Fruit fly (Drosophila melanogaster): ENCODE measurements around the gene Lgr1.
A peak's percentile ranks its signal among the peaks of the same experiment; 100 is the strongest.

Gene Lgr1

DNA sequence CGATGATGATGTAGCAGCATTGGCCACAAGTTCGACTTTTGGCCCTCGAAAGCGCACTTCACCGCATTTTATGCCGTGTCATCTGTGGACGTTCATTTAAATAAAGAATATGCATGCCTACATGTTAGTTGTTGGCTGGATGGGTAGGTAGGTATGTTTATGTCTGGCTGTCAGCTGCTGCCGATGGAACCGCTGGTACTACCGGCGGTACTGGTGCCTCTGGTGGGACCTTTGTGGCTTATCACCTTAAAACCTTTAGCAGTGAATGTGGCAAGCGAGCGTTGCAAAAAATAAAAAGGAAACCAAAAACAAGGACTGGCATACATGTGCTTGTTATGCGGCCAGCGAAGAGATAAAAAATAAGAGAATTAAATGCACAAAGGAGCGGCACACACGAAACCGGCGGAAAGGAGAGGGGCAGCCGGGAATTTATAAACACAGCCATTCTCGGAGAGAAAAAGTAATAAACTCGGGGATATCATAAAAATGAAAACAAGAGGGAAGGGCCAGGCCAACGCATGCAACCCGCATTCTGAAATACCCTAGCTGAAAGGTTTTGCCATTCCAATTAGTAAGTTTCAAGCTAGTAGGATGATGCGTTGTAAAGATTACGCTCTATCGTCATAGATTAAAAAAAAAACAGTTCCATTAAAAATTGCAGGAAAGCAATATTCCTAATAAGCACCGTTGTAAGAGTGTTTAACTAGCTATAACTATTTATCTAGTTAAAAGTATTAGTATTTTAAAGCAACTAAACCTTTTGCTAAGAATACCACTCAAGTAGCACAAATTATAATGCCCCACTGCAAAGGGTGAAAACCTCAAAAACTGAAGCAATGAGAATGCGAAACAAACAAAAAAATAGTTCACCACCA lies 23.4 kb upstream of the Lgr1 start (continued):
- TF ChIP-seq salr (GFP tag; optimal IDR thresholded peaks at IDR 0.05) = peak; percentile 68 to 69
- peak; percentile 55 for TF ChIP-seq topi (GFP tag; optimal IDR thresholded peaks at IDR 0.05)
- TF ChIP-seq dac (GFP tag; optimal IDR thresholded peaks at IDR 0.05) = no peak
- no peak for TF ChIP-seq fkh (GFP tag; optimal IDR thresholded peaks at IDR 0.05)
- TF ChIP-seq CG16779 (tag; optimal IDR thresholded peaks at IDR 0.05) = peak; percentile 34
- peak; percentile 77 for TF ChIP-seq spab (GFP tag; optimal IDR thresholded peaks at IDR 0.05)
- TF ChIP-seq Eip78C (GFP tag) = peak; percentile 95
- no peak for TF ChIP-seq Gug (GFP tag; IDR thresholded peaks at IDR 0.05)
- TF ChIP-seq CG1621 (tag; optimal IDR thresholded peaks at IDR 0.05) = peak; percentile 77
- TF ChIP-seq OdsH (GFP tag; optimal IDR thresholded peaks at IDR 0.05) = peak; percentile 86
- peak; percentile 76 for TF ChIP-seq esn (GFP tag; optimal IDR thresholded peaks at IDR 0.05)
- peak; percentile 91 for TF ChIP-seq fd59A (GFP tag; optimal IDR thresholded peaks at IDR 0.05)
- peak; percentile 49 for TF ChIP-seq CG3919 (GFP tag; optimal IDR thresholded peaks at IDR 0.05)

dm6 chr3R:17703024-17703690 lies 22.4 kb upstream of the Lgr1 start:
- TF ChIP-seq fkh (GFP tag; optimal IDR thresholded peaks at IDR 0.05) (no peak), CG7368 (GFP tag; optimal IDR thresholded peaks at IDR 0.05) (peak; percentile 95), CG16779 (tag; optimal IDR thresholded peaks at IDR 0.05) (peak; percentile 89), Sox15 (GFP tag; optimal IDR thresholded peaks at IDR 0.05) (peak; percentile 93), fd85E (GFP tag; optimal IDR thresholded peaks at IDR 0.05) (peak; percentile 79), net (GFP tag; optimal IDR thresholded peaks at IDR 0.05) (peak; percentile 97), salr (GFP tag; optimal IDR thresholded peaks at IDR 0.05) (peak; percentile 78 to 98), esn (GFP tag; optimal IDR thresholded peaks at IDR 0.05) (peak; percentile 96), lz (GFP tag; optimal IDR thresholded peaks at IDR 0.05) (peak; percentile 95), dsx (GFP tag; optimal IDR thresholded peaks at IDR 0.05; ENCODE audit: poor library complexity, severe bottlenecking) (peak; percentile 94), svp (GFP tag) (peak; percentile 96), CG9139 (GFP tag; optimal IDR thresholded peaks at IDR 0.05) (peak; percentile 87), topi (GFP tag; optimal IDR thresholded peaks at IDR 0.05) (peak; percentile 96), acj6 (GFP tag; optimal IDR thresholded peaks at IDR 0.05) (peak; percentile 96), spab (GFP tag; optimal IDR thresholded peaks at IDR 0.05) (peak; percentile 94), CG3032 (tag; optimal IDR thresholded peaks at IDR 0.05) (peak; percentile 90), CG8632 (GFP tag; optimal IDR thresholded peaks at IDR 0.05) (peak; percentile 94), CG6163 (GFP tag; IDR thresholded peaks at IDR 0.05) (peak; percentile 91), CG32006 (GFP tag; optimal IDR thresholded peaks at IDR 0.05) (peak; percentile 98), achi (GFP tag; optimal IDR thresholded peaks at IDR 0.05) (peak; percentile 95), CG3919 (GFP tag; optimal IDR thresholded peaks at IDR 0.05) (peak; percentile 98), Gug (GFP tag; IDR thresholded peaks at IDR 0.05) (peak; percentile 94), CG4318 (GFP tag; optimal IDR thresholded peaks at IDR 0.05) (peak; percentile 94), CG10631 (GFP tag; optimal IDR thresholded peaks at IDR 0.05) (peak; percentile 96), Smox (GFP tag; optimal IDR thresholded peaks at IDR 0.05) (peak; percentile 94), CG6854 (GFP tag; optimal IDR thresholded peaks at IDR 0.05) (peak; percentile 22), CG11902 (GFP tag; optimal IDR thresholded peaks at IDR 0.05) (peak; percentile 94), fd59A (GFP tag; optimal IDR thresholded peaks at IDR 0.05) (peak; percentile 91), CG34406 (GFP tag; optimal IDR thresholded peaks at IDR 0.05) (peak; percentile 94), Eip78C (GFP tag) (peak; percentile 99), Hr39 (GFP tag; optimal IDR thresholded peaks at IDR 0.05) (peak; percentile 96), Eip75B (GFP tag; optimal IDR thresholded peaks at IDR 0.05) (peak; percentile 97), Ets21C (GFP tag; optimal IDR thresholded peaks at IDR 0.05) (peak; percentile 91), Ets96B (tag; optimal IDR thresholded peaks at IDR 0.05) (peak; percentile 93), OdsH (GFP tag; optimal IDR thresholded peaks at IDR 0.05) (peak; percentile 98), Blimp-1 (GFP tag; optimal IDR thresholded peaks at IDR 0.05) (peak; percentile 78), Eip93F (GFP tag; optimal IDR thresholded peaks at IDR 0.05) (peak; percentile 26), Sox102F (GFP tag; optimal IDR thresholded peaks at IDR 0.05) (peak; percentile 93), Sox14 (GFP tag; optimal IDR thresholded peaks at IDR 0.05) (peak; percentile 97), CG31627 (GFP tag; optimal IDR thresholded peaks at IDR 0.05) (peak; percentile 96), CG11762 (GFP tag; optimal IDR thresholded peaks at IDR 0.05; ENCODE audit: insufficient read depth) (peak; percentile 97), pdm3 (GFP tag; optimal IDR thresholded peaks at IDR 0.05) (peak; percentile 97), cyc (GFP tag; optimal IDR thresholded peaks at IDR 0.05) (peak; percentile 95)
